Worm (Caenorhabditis elegans) whole organism, late embryonic: ENCODE measurements around the gene acl-13.

Experiments used
- ceh-30 ChIP-seq: fragments of 150-350 bp; optimal IDR thresholded peaks from 2 replicates; lab custom pipeline; 2014; ENCODE audit warnings: missing biosample characterization, missing genetic modification characterization
- ets-4 ChIP-seq: sonication (generic microtip); optimal IDR thresholded peaks from 2 replicates; lab custom pipeline; 2016; ENCODE audit warnings: missing genetic modification characterization, missing compliant biosample characterization
- pros-1 ChIP-seq: fragments of 150-350 bp; optimal IDR thresholded peaks from 2 replicates; lab custom pipeline; 2014; ENCODE audit warnings: missing biosample characterization, missing genetic modification reagents, missing genetic modification characterization

- TF ChIP-seq pros-1 (tag; lab: Kevin White, UChicago), result no peak
- no peak for TF ChIP-seq ets-4
- no peak for TF ChIP-seq ceh-30
Measured at ce11 chrIV:12376021-12376420, 34.2 kb upstream of the acl-13 start, which contains the start of gene atz-1.
